Worm (Caenorhabditis elegans): ENCODE results near the gene glo-3.

The glo-3 gene

ce11 chrX:10524483-10524948 lies 9.0 kb upstream of the glo-3 start, which contains the start of the genes mboa-7 and git-1 (continued):
- TF ChIP-seq mep-1 (tag; optimal IDR thresholded peaks at IDR 0.05) (peak; percentile 77), ctbp-1 (GFP tag; IDR thresholded peaks at IDR 0.05) (no peak), lin-29 (GFP tag; IDR thresholded peaks at IDR 0.05) (no peak), nhr-102 (tag; optimal IDR thresholded peaks at IDR 0.05) (no peak), nhr-10 (tag; optimal IDR thresholded peaks at IDR 0.05) (no peak), nhr-111 (GFP tag; optimal IDR thresholded peaks at IDR 0.05) (no peak), ces-1 (GFP tag; optimal IDR thresholded peaks at IDR 0.05) (no peak), snpc-4 (tag; optimal IDR thresholded peaks at IDR 0.05) (no peak), pqm-1 (tag; optimal IDR thresholded peaks at IDR 0.05) (no peak), dmd-8 (GFP tag; IDR thresholded peaks at IDR 0.05) (no peak), F10B5.3 (tag; optimal IDR thresholded peaks at IDR 0.05) (no peak), lin-38 (GFP tag; IDR thresholded peaks at IDR 0.05) (no peak; the same call in 1 of the 2 replicates), nhr-25 (tag; optimal IDR thresholded peaks at IDR 0.05; ENCODE audit: borderline replicate concordance, insufficient read depth) (peak; percentile 38), lir-3 (tag; optimal IDR thresholded peaks at IDR 0.05) (no peak), ztf-11 (tag; optimal IDR thresholded peaks at IDR 0.05) (no peak), hmg-1.1 (GFP tag; IDR thresholded peaks at IDR 0.05) (peak; percentile 74), fos-1 (tag; optimal IDR thresholded peaks at IDR 0.05) (no peak), ama-1 (optimal IDR thresholded peaks at IDR 0.05) (no peak), gei-8 (GFP tag; optimal IDR thresholded peaks at IDR 0.05) (no peak), php-3 (GFP tag; IDR thresholded peaks at IDR 0.05) (no peak), fkh-10 (GFP tag; optimal IDR thresholded peaks at IDR 0.05) (no peak), mxl-2 (GFP tag; conservative IDR thresholded peaks at IDR 0.05) (no peak), madf-9 (GFP tag; conservative IDR thresholded peaks at IDR 0.05) (no peak), zfp-2 (tag; optimal IDR thresholded peaks at IDR 0.05) (no peak), nhr-6 (tag; optimal IDR thresholded peaks at IDR 0.05) (peak; percentile 16), lin-39 (tag; optimal IDR thresholded peaks at IDR 0.05) (no peak), mdt-29 (GFP tag; IDR thresholded peaks at IDR 0.05) (no peak), spr-3 (GFP tag; optimal IDR thresholded peaks at IDR 0.05) (no peak), ZK337.2 (GFP tag; IDR thresholded peaks at IDR 0.05) (no peak), ceh-44 (GFP tag; IDR thresholded peaks at IDR 0.05) (no peak), Y75B8A.6 (GFP tag; IDR thresholded peaks at IDR 0.05) (no peak), arid-1 (GFP tag; conservative IDR thresholded peaks at IDR 0.05) (no peak), aly-2 (tag; optimal IDR thresholded peaks at IDR 0.05) (no peak), ztf-7 (tag; optimal IDR thresholded peaks at IDR 0.05) (no peak), R02D3.7 (tag; optimal IDR thresholded peaks at IDR 0.05) (no peak), zip-11 (GFP tag; IDR thresholded peaks at IDR 0.05) (no peak), sdz-12 (GFP tag; optimal IDR thresholded peaks at IDR 0.05) (no peak), madf-5 (GFP tag; IDR thresholded peaks at IDR 0.05) (no peak), nhr-41 (GFP tag; IDR thresholded peaks at IDR 0.05) (no peak), daf-16 (GFP tag; optimal IDR thresholded peaks at IDR 0.05) (no peak), daf-16 (tag; optimal IDR thresholded peaks at IDR 0.05) (peak; percentile 38), unc-130 (GFP tag; optimal IDR thresholded peaks at IDR 0.05) (no peak), cey-2 (tag; optimal IDR thresholded peaks at IDR 0.05; ENCODE audit: borderline replicate concordance, insufficient read depth) (no peak), duxl-1 (tag; optimal IDR thresholded peaks at IDR 0.05; ENCODE audit: poor library complexity) (no peak), nhr-237 (tag; optimal IDR thresholded peaks at IDR 0.05) (no peak), vab-7 (GFP tag; IDR thresholded peaks at IDR 0.05) (no peak), set-16 (GFP tag; IDR thresholded peaks at IDR 0.05) (no peak), tra-1 (GFP tag; IDR thresholded peaks at IDR 0.05) (0 out of 2 replicates have a peak, but pooled peaks have one; percentile 32), daf-12 (tag; optimal IDR thresholded peaks at IDR 0.05) (no peak), egl-27 (tag; optimal IDR thresholded peaks at IDR 0.05) (no peak), F49E8.2 (tag; optimal IDR thresholded peaks at IDR 0.05; ENCODE audit: borderline replicate concordance) (no peak), nhr-48 (tag; optimal IDR thresholded peaks at IDR 0.05) (no peak)

Measured in whole organism, L4 larva.